Worm (Caenorhabditis elegans): ENCODE data around the gene R08B4.3.
A peak's percentile ranks its signal among the peaks of the same experiment; 100 is the strongest.

The R08B4.3 gene

DNA sequence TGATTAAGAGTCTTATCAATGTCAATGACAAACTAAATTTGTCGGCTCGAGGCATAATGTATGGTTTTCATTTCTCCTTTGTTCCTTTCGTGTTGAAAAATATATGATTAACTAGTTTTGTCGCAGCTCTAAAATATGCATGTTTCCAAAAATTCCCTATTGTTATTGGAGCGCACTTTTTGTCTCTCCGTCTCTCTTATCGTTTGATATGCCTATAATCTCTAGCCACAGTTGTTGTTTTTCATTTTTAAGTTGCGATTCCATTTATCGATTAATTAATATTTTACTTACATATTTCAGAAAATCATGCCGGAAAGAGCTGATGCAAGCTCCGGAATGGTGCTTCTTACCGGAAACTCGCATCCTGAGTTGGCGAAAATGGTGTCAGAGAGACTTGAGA is 47.4 kb downstream of the R08B4.3 start, which contains the start of gene W04G3.5:
Gene W04G3.5 (plus strand): TSS at position 301 of the 400 bp plus-strand sequence.
- no peak for TF ChIP-seq duxl-1 (tag; optimal IDR thresholded peaks at IDR 0.05; ENCODE audit: poor library complexity)
- no peak for TF ChIP-seq ceh-62 (tag; optimal IDR thresholded peaks at IDR 0.05)
- peak; percentile 16 for TF ChIP-seq aha-1 (tag)
- no peak for TF ChIP-seq daf-12 (tag; optimal IDR thresholded peaks at IDR 0.05)

DNA sequence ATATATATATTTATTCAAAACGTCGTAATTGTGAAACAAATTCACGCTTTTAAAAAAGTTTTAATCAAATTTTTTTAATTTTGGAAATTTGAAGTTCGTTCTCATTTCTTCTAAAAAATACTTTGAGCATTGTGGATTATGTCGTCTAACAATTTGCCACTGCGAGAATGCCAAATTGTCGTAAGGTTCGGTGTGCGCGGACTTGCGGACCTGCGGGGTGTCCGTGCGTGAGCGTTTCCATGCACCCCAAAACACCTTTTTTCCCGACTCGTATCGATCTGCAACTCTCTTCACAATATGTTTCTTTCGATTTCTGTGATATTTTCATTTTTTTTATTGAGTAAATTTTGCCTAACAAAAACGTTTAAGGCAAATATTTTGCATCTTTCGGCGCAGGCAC is 48.1 kb downstream of the R08B4.3 start:
- TF ChIP-seq unc-130 (GFP tag; optimal IDR thresholded peaks at IDR 0.05) (no peak), F10B5.3 (tag; optimal IDR thresholded peaks at IDR 0.05) (no peak), ceh-62 (tag; optimal IDR thresholded peaks at IDR 0.05) (no peak), nhr-11 (tag; optimal IDR thresholded peaks at IDR 0.05) (no peak), attf-4 (tag; optimal IDR thresholded peaks at IDR 0.05) (no peak), hlh-30 (tag; optimal IDR thresholded peaks at IDR 0.05; ENCODE audit: insufficient read depth) (no peak), nhr-76 (tag; optimal IDR thresholded peaks at IDR 0.05) (no peak), daf-16 (GFP tag; optimal IDR thresholded peaks at IDR 0.05) (no peak), daf-16 (tag; optimal IDR thresholded peaks at IDR 0.05) (peak; percentile 41), Y75B8A.6 (GFP tag; IDR thresholded peaks at IDR 0.05) (no peak), lin-38 (GFP tag; IDR thresholded peaks at IDR 0.05) (no peak), spr-3 (GFP tag; optimal IDR thresholded peaks at IDR 0.05) (no peak), hmg-1.1 (GFP tag; IDR thresholded peaks at IDR 0.05) (peak; percentile 32; the same call in 1 of the 2 replicates), nhr-102 (tag; optimal IDR thresholded peaks at IDR 0.05) (no peak)

All from whole organism, L4 larva.